Worm (Caenorhabditis elegans) whole organism, young adult: ENCODE measurements around the gene orc-2.

Experiments
- B0019.2 ChIP-seq: fragments of 200-800 bp; sonication (Bioruptor generic); conservative IDR thresholded peaks from 2 replicates; pipeline ENCODE4 v1.3.6; 2022; ENCODE audit warnings: missing genetic modification reagents, missing genetic modification characterization, missing compliant biosample characterization
- B0035.1 ChIP-seq: sonication (generic microtip); optimal IDR thresholded peaks from 2 replicates; lab custom pipeline; 2016; ENCODE audit warnings: missing genetic modification characterization, mild to moderate bottlenecking, missing compliant biosample characterization, missing genotype, missing genetic modification reagents
- B0336.3 ChIP-seq: fragments of 200-800 bp; sonication (Bioruptor generic); IDR thresholded peaks from 2 replicates; pipeline ENCODE4 v1.3.6; 2022; ENCODE audit warnings: missing genetic modification characterization, missing compliant biosample characterization
- F10E7.11 ChIP-seq: sonication (generic microtip); optimal IDR thresholded peaks from 2 replicates; lab custom pipeline; 2017; ENCODE audit warnings: mild to moderate bottlenecking, missing genetic modification characterization, moderate library complexity, missing compliant biosample characterization
- F22D6.2 ChIP-seq: sonication (generic microtip); optimal IDR thresholded peaks from 2 replicates; lab custom pipeline; 2016; ENCODE audit warnings: mild to moderate bottlenecking, missing genetic modification characterization, missing compliant biosample characterization
- F33H1.4 ChIP-seq: fragments of 200-800 bp; sonication (Bioruptor generic); IDR thresholded peaks from 2 replicates; pipeline ENCODE4 v1.3.6; 2022; ENCODE audit warnings: missing genetic modification reagents, missing genetic modification characterization, missing compliant biosample characterization
- F57A8.1 ChIP-seq: fragments of 200-800 bp; sonication (Bioruptor generic); optimal IDR thresholded peaks from 2 replicates; lab custom pipeline; 2018; ENCODE audit warnings: mild to moderate bottlenecking, missing genetic modification characterization, moderate library complexity, missing compliant biosample characterization
- T26A5.8 ChIP-seq: sonication (generic microtip); optimal IDR thresholded peaks from 2 replicates; lab custom pipeline; 2016; ENCODE audit warnings: missing genetic modification characterization, missing compliant biosample characterization
- Y53F4B.3 ChIP-seq: fragments of 200-800 bp; sonication (Bioruptor generic); IDR thresholded peaks from 2 replicates; pipeline ENCODE4 v1.3.6; 2022; ENCODE audit warnings: missing genetic modification reagents, missing genetic modification characterization, missing compliant biosample characterization
- Y53G8AR.9 ChIP-seq: fragments of 200-800 bp; sonication (Bioruptor generic); conservative IDR thresholded peaks from 2 replicates; pipeline ENCODE4 v1.3.6; 2022; ENCODE audit warnings: missing genetic modification reagents, missing genetic modification characterization, missing compliant biosample characterization
- Y56A3A.18 ChIP-seq: fragments of 200-800 bp; sonication (Bioruptor generic); IDR thresholded peaks from 2 replicates; pipeline ENCODE4 v1.3.6; 2022; ENCODE audit warnings: missing genetic modification reagents, missing genetic modification characterization, missing compliant biosample characterization
- Y67H2A.10 ChIP-seq: fragments of 200-800 bp; sonication (Bioruptor generic); conservative IDR thresholded peaks from 2 replicates; pipeline ENCODE4 v1.3.6; 2022; ENCODE audit warnings: missing genetic modification reagents, missing genetic modification characterization, missing compliant biosample characterization
- Y79H2A.3 ChIP-seq: fragments of 200-800 bp; sonication (Bioruptor generic); conservative IDR thresholded peaks from 2 replicates; pipeline ENCODE4 v1.3.6; 2022; ENCODE audit warnings: missing genetic modification reagents, missing genetic modification characterization, missing compliant biosample characterization
- atf-7 ChIP-seq: sonication (generic microtip); optimal IDR thresholded peaks from 2 replicates; lab custom pipeline; 2017; ENCODE audit warnings: mild to moderate bottlenecking, missing genetic modification characterization, missing compliant biosample characterization
- attf-3 ChIP-seq: fragments of 200-800 bp; sonication (Bioruptor generic); conservative IDR thresholded peaks from 2 replicates; pipeline ENCODE4 v1.3.6; 2022; ENCODE audit warnings: missing genetic modification reagents, missing genetic modification characterization, missing compliant biosample characterization
- attf-6 ChIP-seq: fragments of 200-800 bp; sonication (Bioruptor generic); IDR thresholded peaks from 2 replicates; pipeline ENCODE4 v1.3.6; 2022; ENCODE audit warnings: missing genetic modification reagents, missing genetic modification characterization, missing compliant biosample characterization
- cebp-1 ChIP-seq, 2 experiments: fragments of 200-800 bp in 1 of 2; sonication (Bioruptor generic) in 1 of 2; sonication (generic microtip) in 1 of 2; IDR thresholded peaks in 1 of 2; optimal IDR thresholded peaks in 1 of 2; 2 replicates each; pipeline versions ENCODE4 v1.3.6 to Lab custom; 2017 to 2022; ENCODE audit warnings: missing compliant biosample characterization in 2 of 2, missing genetic modification characterization in 2 of 2, mild to moderate bottlenecking in 1 of 2, missing genetic modification reagents in 1 of 2, moderate library complexity in 1 of 2
- ceh-27 ChIP-seq: fragments of 200-800 bp; sonication (Bioruptor generic); optimal IDR thresholded peaks from 2 replicates; lab custom pipeline; 2018; ENCODE audit warnings: mild to moderate bottlenecking, missing genetic modification characterization, moderate library complexity, missing compliant biosample characterization
- ceh-91 ChIP-seq: fragments of 200-800 bp; sonication (Bioruptor generic); IDR thresholded peaks from 2 replicates; pipeline ENCODE4 v1.3.6; 2022; ENCODE audit warnings: missing genetic modification reagents, missing genetic modification characterization, missing compliant biosample characterization
- dpff-1 ChIP-seq: sonication (generic microtip); optimal IDR thresholded peaks from 2 replicates; lab custom pipeline; 2017; ENCODE audit warnings: mild to moderate bottlenecking, missing genetic modification characterization, missing compliant biosample characterization
- fkh-3 ChIP-seq: sonication (generic microtip); optimal IDR thresholded peaks from 2 replicates; lab custom pipeline; 2016; ENCODE audit warnings: mild to moderate bottlenecking, missing genetic modification characterization, missing compliant biosample characterization
- hlh-12 ChIP-seq: sonication (generic microtip); optimal IDR thresholded peaks from 2 replicates; lab custom pipeline; 2016; ENCODE audit warnings: missing genetic modification characterization, missing compliant biosample characterization
- hmg-1.2 ChIP-seq: fragments of 200-800 bp; sonication (Bioruptor generic); IDR thresholded peaks from 2 replicates; pipeline ENCODE4 v1.3.6; 2022; ENCODE audit warnings: missing genetic modification reagents, missing genetic modification characterization, missing compliant biosample characterization
- let-526 ChIP-seq: fragments of 200-800 bp; sonication (Bioruptor generic); IDR thresholded peaks from 2 replicates; pipeline ENCODE4 v1.3.6; 2022; ENCODE audit warnings: missing genetic modification reagents, missing genetic modification characterization, missing compliant biosample characterization
- lin-40 ChIP-seq: sonication (generic microtip); optimal IDR thresholded peaks from 2 replicates; lab custom pipeline; 2016; ENCODE audit warnings: missing genetic modification characterization, mild to moderate bottlenecking, missing compliant biosample characterization, missing genotype, missing genetic modification reagents
- lin-54 ChIP-seq: fragments of 200-800 bp; sonication (Bioruptor generic); optimal IDR thresholded peaks from 2 replicates; lab custom pipeline; 2018; ENCODE audit warnings: mild to moderate bottlenecking, missing genetic modification characterization, missing compliant biosample characterization
- lir-1 ChIP-seq: fragments of 200-800 bp; sonication (Bioruptor generic); conservative IDR thresholded peaks from 2 replicates; pipeline ENCODE4 v1.3.6; 2022; ENCODE audit warnings: missing genetic modification reagents, missing genetic modification characterization, missing compliant biosample characterization
- madf-10 ChIP-seq: sonication (generic microtip); optimal IDR thresholded peaks from 2 replicates; lab custom pipeline; 2016; ENCODE audit warnings: mild to moderate bottlenecking, missing genetic modification characterization, missing compliant biosample characterization
- madf-8 ChIP-seq: fragments of 200-800 bp; sonication (Bioruptor generic); conservative IDR thresholded peaks from 2 replicates; pipeline ENCODE4 v1.3.6; 2022; ENCODE audit warnings: missing genetic modification reagents, missing genetic modification characterization, missing compliant biosample characterization
- mel-28 ChIP-seq: sonication (generic microtip); optimal IDR thresholded peaks from 2 replicates; lab custom pipeline; 2016; ENCODE audit warnings: borderline replicate concordance, mild to moderate bottlenecking, missing genetic modification characterization, missing compliant biosample characterization
- nfyb-1 ChIP-seq: fragments of 200-800 bp; sonication (Bioruptor generic); IDR thresholded peaks from 2 replicates; pipeline ENCODE4 v1.3.6; 2022; ENCODE audit warnings: missing genetic modification reagents, missing genetic modification characterization, missing compliant biosample characterization
- nhr-80 ChIP-seq: sonication (generic microtip); optimal IDR thresholded peaks from 2 replicates; lab custom pipeline; 2016; ENCODE audit warnings: missing genetic modification characterization, missing compliant biosample characterization
- nhr-90 ChIP-seq: sonication (generic microtip); optimal IDR thresholded peaks from 2 replicates; lab custom pipeline; 2016; ENCODE audit warnings: missing genotype, mild to moderate bottlenecking, missing genetic modification characterization, missing compliant biosample characterization
- snpc-3.4 ChIP-seq: sonication (generic microtip); optimal IDR thresholded peaks from 2 replicates; lab custom pipeline; 2017; ENCODE audit warnings: missing genetic modification characterization, mild to moderate bottlenecking, missing compliant biosample characterization, antibody characterized with exemption, moderate library complexity, missing genotype, missing genetic modification reagents
- somi-1 ChIP-seq: fragments of 200-800 bp; sonication (Bioruptor generic); optimal IDR thresholded peaks from 2 replicates; lab custom pipeline; 2018; ENCODE audit warnings: mild to moderate bottlenecking, missing genetic modification characterization, missing compliant biosample characterization
- zfh-2 ChIP-seq: fragments of 200-800 bp; sonication (Bioruptor generic); conservative IDR thresholded peaks from 2 replicates; pipeline ENCODE4 v1.3.6; 2022; ENCODE audit warnings: missing genetic modification reagents, missing genetic modification characterization, missing compliant biosample characterization
- ztf-22 ChIP-seq: fragments of 200-800 bp; sonication (Bioruptor generic); optimal IDR thresholded peaks from 2 replicates; lab custom pipeline; 2018; ENCODE audit warnings: mild to moderate bottlenecking, missing genetic modification characterization, moderate library complexity, missing compliant biosample characterization
- ztf-25 ChIP-seq: fragments of 200-800 bp; sonication (Bioruptor generic); IDR thresholded peaks from 2 replicates; pipeline ENCODE4 v1.3.6; 2022; ENCODE audit warnings: missing genetic modification reagents, missing genetic modification characterization, missing compliant biosample characterization
- ztf-28 ChIP-seq: fragments of 200-800 bp; sonication (Bioruptor generic); IDR thresholded peaks from 2 replicates; pipeline ENCODE4 v1.3.6; 2022; ENCODE audit warnings: missing genetic modification reagents, missing genetic modification characterization, missing compliant biosample characterization
- ztf-3 ChIP-seq: fragments of 200-800 bp; sonication (Bioruptor generic); optimal IDR thresholded peaks from 2 replicates; lab custom pipeline; 2018; ENCODE audit warnings: mild to moderate bottlenecking, missing genetic modification characterization, missing compliant biosample characterization

Gene orc-2

ce11 chrII:10862749-10863656 is 10.7 kb upstream of the orc-2 start (continued):
- TF ChIP-seq nhr-90 (tag; lab: Kevin White, UChicago) (no peak), lin-40 (tag; lab: Kevin White, UChicago) (peak; percentile 4)

ce11 chrII:10867219-10867618 is 6.5 kb upstream of the orc-2 start:
- TF ChIP-seq F33H1.4 (GFP tag; lab: Robert Waterston, UW) (peak; percentile 10; the same call in 1 of the 2 replicates), snpc-3.4 (tag; lab: Kevin White, UChicago) (no peak), ceh-91 (GFP tag; lab: Robert Waterston, UW) (no peak), cebp-1 (GFP tag; IDR thresholded peaks at IDR 0.05; lab: Robert Waterston, UW) (no peak), cebp-1 (tag; optimal IDR thresholded peaks at IDR 0.05; lab: Kevin White, UChicago) (peak; percentile 56), lin-54 (peak; percentile 20), hmg-1.2 (GFP tag; lab: Robert Waterston, UW) (peak; percentile 19; the same call in 1 of the 2 replicates), nhr-80 (tag; lab: Kevin White, UChicago) (peak; percentile 56), Y67H2A.10 (GFP tag; lab: Robert Waterston, UW) (no peak), B0336.3 (GFP tag; lab: Robert Waterston, UW) (0 out of 2 replicates have a peak, but pooled peaks have one; percentile 17)

DNA sequence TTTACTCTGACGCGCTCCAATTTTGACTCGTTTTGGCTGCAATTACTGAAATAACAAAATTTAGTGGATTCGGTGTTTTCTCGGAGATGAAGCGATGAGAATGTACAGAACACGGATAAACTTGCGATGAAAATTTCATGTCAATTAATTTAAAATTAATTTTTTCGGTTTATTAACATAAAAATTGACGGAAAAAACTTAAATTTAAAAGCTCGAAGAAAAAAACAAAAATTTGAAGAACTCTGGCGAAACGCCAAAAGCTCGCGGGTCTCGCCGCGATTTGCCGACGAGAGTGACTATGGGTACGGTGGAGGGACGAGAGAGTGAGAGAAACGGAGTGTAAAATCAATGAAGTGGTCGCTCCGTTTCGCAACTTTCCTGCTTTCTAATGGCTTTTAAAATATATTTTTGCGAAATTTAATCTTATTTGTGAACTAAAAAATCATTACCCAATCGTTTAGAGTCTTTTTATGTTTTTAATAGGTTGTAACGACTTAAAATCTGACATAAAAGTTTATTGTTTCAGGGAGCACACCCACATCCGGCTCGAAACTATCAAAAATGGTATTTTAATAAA is 5.0 kb upstream of the orc-2 start, which contains the start of the genes gmps-1 and cap-2:
TSS of gene gmps-1 (minus strand) at position 51 of the 577 bp plus-strand sequence.
TSS of gene cap-2 (plus strand) at position 527 of the 577 bp plus-strand sequence.
- peak; percentile 92 for TF ChIP-seq atf-7 (tag; lab: Kevin White, UChicago)
- TF ChIP-seq T26A5.8 (tag; lab: Kevin White, UChicago): no peak
- TF ChIP-seq ceh-27 (GFP tag; lab: Kevin White, UChicago): peak; percentile 91
- TF ChIP-seq ztf-22 (GFP tag; lab: Kevin White, UChicago): no peak
- peak; percentile 79 for TF ChIP-seq F22D6.2 (tag; lab: Kevin White, UChicago)
- 0 out of 2 replicates have a peak, but pooled peaks have one; percentile 30 for TF ChIP-seq attf-6 (GFP tag; lab: Robert Waterston, UW)
- peak; percentile 82; the same call in 1 of the 2 replicates for TF ChIP-seq ztf-28 (GFP tag; lab: Robert Waterston, UW)
- peak; percentile 95 for TF ChIP-seq cebp-1 (GFP tag; IDR thresholded peaks at IDR 0.05; lab: Robert Waterston, UW)
- peak; percentile 98 for TF ChIP-seq cebp-1 (tag; optimal IDR thresholded peaks at IDR 0.05; lab: Kevin White, UChicago)
- peak; percentile 79 for TF ChIP-seq madf-10 (tag; lab: Kevin White, UChicago)
- 0 out of 2 replicates have a peak, but pooled peaks have one; percentile 14 for TF ChIP-seq Y53F4B.3 (GFP tag; lab: Robert Waterston, UW)
- peak; percentile 54 for TF ChIP-seq F10E7.11
- TF ChIP-seq B0035.1 (tag; lab: Kevin White, UChicago): peak; percentile 54
- peak; percentile 91 for TF ChIP-seq lir-1 (GFP tag; lab: Robert Waterston, UW)
- TF ChIP-seq ztf-25 (GFP tag; lab: Robert Waterston, UW): peak; percentile 67; the same call in 1 of the 2 replicates
- TF ChIP-seq let-526 (GFP tag; lab: Robert Waterston, UW): peak; percentile 92
- peak; percentile 45 for TF ChIP-seq ztf-3 (GFP tag; lab: Kevin White, UChicago)
- TF ChIP-seq zfh-2: peak; percentile 91
- peak; percentile 98 for TF ChIP-seq Y53G8AR.9 (GFP tag; lab: Robert Waterston, UW)
- no peak for TF ChIP-seq F57A8.1 (GFP tag; lab: Kevin White, UChicago)
- TF ChIP-seq Y79H2A.3 (GFP tag; lab: Robert Waterston, UW): no peak
- peak; percentile 74 for TF ChIP-seq madf-8 (GFP tag; lab: Robert Waterston, UW)
- peak; percentile 98 for TF ChIP-seq nfyb-1 (GFP tag; lab: Robert Waterston, UW)
- TF ChIP-seq fkh-3 (tag; lab: Kevin White, UChicago): no peak
- peak; percentile 42 for TF ChIP-seq somi-1 (GFP tag; lab: Kevin White, UChicago)
- peak; percentile 97 for TF ChIP-seq Y56A3A.18 (GFP tag; lab: Robert Waterston, UW)
- no peak for TF ChIP-seq hlh-12 (tag; lab: Kevin White, UChicago)
- TF ChIP-seq attf-3 (GFP tag; lab: Robert Waterston, UW): peak; percentile 78
- TF ChIP-seq dpff-1 (tag; lab: Kevin White, UChicago): no peak
- peak; percentile 65 for TF ChIP-seq B0019.2 (GFP tag; lab: Robert Waterston, UW)
- peak; percentile 43 for TF ChIP-seq mel-28 (tag; lab: Kevin White, UChicago)
